Fruit fly (Drosophila melanogaster) whole organism, prepupa: ENCODE data around the gene hale.

Source experiments
- Blimp-1 ChIP-seq: fragments of 200-800 bp; sonication (Bioruptor generic); optimal IDR thresholded peaks from 3 replicates; lab custom pipeline; 2017; ENCODE audit warnings: missing biosample characterization, missing genetic modification characterization, mild to moderate bottlenecking, moderate library complexity, missing genetic modification reagents
- CG11294 ChIP-seq: fragments of 200-800 bp; sonication (Bioruptor generic); IDR thresholded peaks from 2 replicates; pipeline ENCODE4 v1.3.6; 2022; ENCODE audit warnings: missing biosample characterization, missing genetic modification characterization
- CG11762 ChIP-seq: fragments of 200-800 bp; sonication (Bioruptor generic); optimal IDR thresholded peaks from 3 replicates; lab custom pipeline; 2016; ENCODE audit warnings: missing biosample characterization, missing genetic modification characterization; ENCODE audit not compliant: insufficient read depth
- CG11902 ChIP-seq: fragments of 200-800 bp; sonication (Bioruptor generic); optimal IDR thresholded peaks from 3 replicates; lab custom pipeline; 2016; ENCODE audit warnings: missing biosample characterization, missing genetic modification characterization
- CG1621 ChIP-seq: fragments of 200-800 bp; sonication (Bioruptor generic); optimal IDR thresholded peaks from 3 replicates; lab custom pipeline; 2018; ENCODE audit warnings: missing biosample characterization, mild to moderate bottlenecking, missing genetic modification characterization
- CG3032 ChIP-seq: fragments of 200-800 bp; optimal IDR thresholded peaks from 2 replicates; lab custom pipeline; 2019; ENCODE audit warnings: missing biosample characterization, mild to moderate bottlenecking, missing genetic modification characterization, moderate library complexity
- CG32006 ChIP-seq: fragments of 200-800 bp; sonication (Bioruptor generic); optimal IDR thresholded peaks from 3 replicates; lab custom pipeline; 2017; ENCODE audit warnings: missing biosample characterization, mild to moderate bottlenecking, missing genetic modification characterization
- CG34406 ChIP-seq: fragments of 200-800 bp; sonication (Bioruptor generic); optimal IDR thresholded peaks from 3 replicates; lab custom pipeline; 2016; ENCODE audit warnings: missing biosample characterization, missing genetic modification characterization
- CG3919 ChIP-seq: fragments of 200-800 bp; sonication (Bioruptor generic); optimal IDR thresholded peaks from 3 replicates; lab custom pipeline; 2016; ENCODE audit warnings: missing biosample characterization, missing genetic modification characterization
- CG4318 ChIP-seq: fragments of 200-800 bp; sonication (Bioruptor generic); optimal IDR thresholded peaks from 3 replicates; lab custom pipeline; 2017; ENCODE audit warnings: missing biosample characterization, mild to moderate bottlenecking, missing genetic modification characterization
- CG6163 ChIP-seq: fragments of 200-800 bp; sonication (Bioruptor generic); IDR thresholded peaks from 3 replicates; pipeline ENCODE4 v1.3.6; 2022; ENCODE audit warnings: missing biosample characterization, missing genetic modification characterization
- CG6276 ChIP-seq: fragments of 200-800 bp; sonication (Bioruptor generic); optimal IDR thresholded peaks from 2 replicates; lab custom pipeline; 2017; ENCODE audit warnings: missing biosample characterization, mild to moderate bottlenecking, missing genetic modification characterization
- CG6808 ChIP-seq: fragments of 200-800 bp; sonication (Bioruptor generic); optimal IDR thresholded peaks from 3 replicates; lab custom pipeline; 2017; ENCODE audit warnings: missing biosample characterization, missing genetic modification characterization, mild to moderate bottlenecking, moderate library complexity, missing genetic modification reagents
- CG6854 ChIP-seq: fragments of 200-800 bp; sonication (Bioruptor generic); optimal IDR thresholded peaks from 2 replicates; lab custom pipeline; 2017; ENCODE audit warnings: missing biosample characterization, mild to moderate bottlenecking, missing genetic modification characterization
- CG7368 ChIP-seq: fragments of 200-800 bp; sonication (Bioruptor generic); optimal IDR thresholded peaks from 3 replicates; lab custom pipeline; 2016; ENCODE audit warnings: missing biosample characterization, missing genetic modification characterization
- CG9139 ChIP-seq: fragments of 200-800 bp; sonication (Bioruptor generic); optimal IDR thresholded peaks from 3 replicates; lab custom pipeline; 2017; ENCODE audit warnings: missing biosample characterization, mild to moderate bottlenecking, missing genetic modification characterization
- Eip75B ChIP-seq: fragments of 200-800 bp; sonication (Bioruptor generic); optimal IDR thresholded peaks from 3 replicates; lab custom pipeline; 2016; ENCODE audit warnings: missing biosample characterization, missing genetic modification characterization
- Eip93F ChIP-seq: fragments of 200-800 bp; sonication (Bioruptor generic); optimal IDR thresholded peaks from 2 replicates; lab custom pipeline; 2016; ENCODE audit warnings: missing biosample characterization, mild to moderate bottlenecking, missing genetic modification characterization
- Ets21C ChIP-seq: fragments of 200-800 bp; sonication (Bioruptor generic); optimal IDR thresholded peaks from 3 replicates; lab custom pipeline; 2016; ENCODE audit warnings: missing biosample characterization, missing genetic modification characterization
- Ets96B ChIP-seq: fragments of 200-800 bp; optimal IDR thresholded peaks from 2 replicates; lab custom pipeline; 2019; ENCODE audit warnings: missing biosample characterization, mild to moderate bottlenecking, missing genetic modification characterization, moderate library complexity
- Gug ChIP-seq: fragments of 200-800 bp; sonication (Bioruptor generic); IDR thresholded peaks from 2 replicates; pipeline ENCODE4 v1.3.6; 2022; ENCODE audit warnings: missing biosample characterization, missing genetic modification characterization
- Hr38 ChIP-seq: sonication (Bioruptor generic); optimal IDR thresholded peaks from 2 replicates; lab custom pipeline; 2016; ENCODE audit warnings: missing biosample characterization, missing genetic modification characterization
- Met ChIP-seq: fragments of 200-800 bp; sonication (Bioruptor generic); optimal IDR thresholded peaks from 3 replicates; lab custom pipeline; 2016; ENCODE audit warnings: missing biosample characterization, missing genetic modification characterization
- Smox ChIP-seq: fragments of 200-800 bp; sonication (Bioruptor generic); optimal IDR thresholded peaks from 3 replicates; lab custom pipeline; 2016; ENCODE audit warnings: missing biosample characterization, missing genetic modification characterization
- Sox102F ChIP-seq: fragments of 200-800 bp; sonication (Bioruptor generic); optimal IDR thresholded peaks from 2 replicates; lab custom pipeline; 2016; ENCODE audit warnings: missing biosample characterization, mild to moderate bottlenecking, missing genetic modification characterization
- Sox14 ChIP-seq: fragments of 200-800 bp; sonication (Bioruptor generic); optimal IDR thresholded peaks from 3 replicates; lab custom pipeline; 2016; ENCODE audit warnings: missing biosample characterization, missing genetic modification characterization
- Sox15 ChIP-seq: fragments of 200-800 bp; sonication (Bioruptor generic); optimal IDR thresholded peaks from 3 replicates; lab custom pipeline; 2016; ENCODE audit warnings: missing biosample characterization, missing genetic modification characterization
- achi ChIP-seq: fragments of 200-800 bp; sonication (Bioruptor generic); optimal IDR thresholded peaks from 3 replicates; lab custom pipeline; 2016; ENCODE audit warnings: missing biosample characterization, missing genetic modification characterization
- acj6 ChIP-seq: fragments of 200-800 bp; sonication (Bioruptor generic); optimal IDR thresholded peaks from 3 replicates; lab custom pipeline; 2016; ENCODE audit warnings: missing biosample characterization, missing genetic modification characterization
- cyc ChIP-seq: fragments of 200-800 bp; sonication (Bioruptor generic); optimal IDR thresholded peaks from 3 replicates; lab custom pipeline; 2016; ENCODE audit warnings: missing biosample characterization, missing genetic modification characterization
- fd59A ChIP-seq: fragments of 200-800 bp; sonication (Bioruptor generic); optimal IDR thresholded peaks from 2 replicates; lab custom pipeline; 2017; ENCODE audit warnings: missing biosample characterization, mild to moderate bottlenecking, missing genetic modification characterization, missing genetic modification reagents
- net ChIP-seq: fragments of 200-800 bp; sonication (Bioruptor generic); optimal IDR thresholded peaks from 3 replicates; lab custom pipeline; 2016; ENCODE audit warnings: missing biosample characterization, missing genetic modification characterization
- pdm3 ChIP-seq: fragments of 200-800 bp; sonication (Bioruptor generic); optimal IDR thresholded peaks from 3 replicates; lab custom pipeline; 2016; ENCODE audit warnings: missing biosample characterization, missing genetic modification characterization
- salr ChIP-seq, 2 experiments: fragments of 200-800 bp; sonication (Bioruptor generic); optimal IDR thresholded peaks; 3 replicates each; lab custom pipeline; 2016 to 2018; ENCODE audit warnings: missing biosample characterization in 2 of 2, missing genetic modification characterization in 2 of 2, mild to moderate bottlenecking in 1 of 2
- ss ChIP-seq, 2 experiments: fragments of 200-800 bp; sonication (Bioruptor generic); optimal IDR thresholded peaks; 2 replicates in 1 of 2; 3 replicates in 1 of 2; lab custom pipeline; 2017 to 2018; ENCODE audit warnings: mild to moderate bottlenecking in 2 of 2, missing biosample characterization in 2 of 2, missing genetic modification characterization in 2 of 2, moderate library complexity in 1 of 2
- svp ChIP-seq: fragments of 200-800 bp; sonication (Bioruptor generic); peaks from one replicate; lab custom pipeline; 2016; ENCODE audit warnings: missing biosample characterization, missing genetic modification characterization
- topi ChIP-seq: fragments of 200-800 bp; sonication (Bioruptor generic); optimal IDR thresholded peaks from 3 replicates; lab custom pipeline; 2016; ENCODE audit warnings: missing biosample characterization, missing genetic modification characterization
- vri ChIP-seq: fragments of 200-800 bp; sonication (Bioruptor generic); optimal IDR thresholded peaks from 3 replicates; lab custom pipeline; 2016; ENCODE audit warnings: missing biosample characterization, mild to moderate bottlenecking, missing genetic modification characterization

hale gene

DNA sequence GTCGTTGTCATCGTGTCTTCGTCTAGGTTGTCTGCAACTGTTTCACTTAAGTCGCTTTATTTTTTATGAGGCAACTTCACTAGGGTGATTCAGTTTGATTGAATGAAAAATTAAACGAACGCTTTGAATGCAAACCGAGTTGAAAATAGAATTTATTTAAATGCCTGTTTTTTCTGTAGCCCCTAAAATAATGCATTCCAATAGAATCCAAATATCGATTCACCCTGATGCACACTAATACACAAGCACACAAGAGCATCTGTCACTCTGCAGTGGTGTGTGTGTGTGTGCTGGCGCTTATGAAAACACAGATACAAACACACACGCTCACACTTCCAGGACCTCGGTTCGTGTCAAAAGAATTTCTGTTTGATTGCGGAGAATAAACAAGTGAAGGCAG is 23.9 kb downstream of the hale start (continued):
- TF ChIP-seq CG3032 (tag; lab: Kevin White, UChicago) (no peak), Sox15 (GFP tag; lab: Kevin White, UChicago) (no peak), acj6 (GFP tag; lab: Kevin White, UChicago) (peak; percentile 14), Gug (GFP tag; lab: Robert Waterston, UW) (no peak), CG1621 (tag; lab: Kevin White, UChicago) (no peak), ss (GFP tag; optimal IDR thresholded peaks at IDR 0.05; lab: Kevin White, UChicago) (peak in 1 of 2 experiments; percentile 51), Hr38 (GFP tag; lab: Kevin White, UChicago) (no peak), CG3919 (GFP tag; lab: Kevin White, UChicago) (no peak), CG6854 (GFP tag; lab: Kevin White, UChicago) (no peak), salr (GFP tag; optimal IDR thresholded peaks at IDR 0.05; lab: Kevin White, UChicago) (no peak), CG11762 (no peak)

DNA sequence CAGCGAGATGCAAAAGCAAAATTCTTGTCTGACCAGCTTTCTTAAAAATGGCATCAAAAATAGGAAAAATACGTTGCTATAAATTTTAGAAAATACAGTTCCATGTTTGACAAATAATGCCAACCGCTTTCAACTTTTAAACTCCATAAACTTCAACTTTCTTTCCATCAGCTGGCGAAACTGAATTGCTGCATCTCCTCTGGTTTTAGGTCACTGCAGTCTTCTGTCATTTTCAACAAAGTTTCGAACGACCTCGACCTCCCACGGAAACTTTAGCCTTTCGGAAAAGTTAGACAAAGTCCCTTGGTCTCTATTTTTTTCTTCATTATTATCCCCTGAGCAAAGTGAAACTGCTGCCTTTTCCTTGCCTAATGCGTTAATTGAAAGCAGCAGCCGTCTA is 30.0 kb downstream of the hale start, which contains the start of gene CG42263:
Gene CG42263, minus strand, starts transcription at position 101 of the 400 bp plus-strand sequence.
- TF ChIP-seq ss (GFP tag; optimal IDR thresholded peaks at IDR 0.05; lab: Kevin White, UChicago) (no peak), CG3032 (tag; lab: Kevin White, UChicago) (no peak), vri (GFP tag; lab: Kevin White, UChicago) (no peak), Ets21C (no peak)

DNA sequence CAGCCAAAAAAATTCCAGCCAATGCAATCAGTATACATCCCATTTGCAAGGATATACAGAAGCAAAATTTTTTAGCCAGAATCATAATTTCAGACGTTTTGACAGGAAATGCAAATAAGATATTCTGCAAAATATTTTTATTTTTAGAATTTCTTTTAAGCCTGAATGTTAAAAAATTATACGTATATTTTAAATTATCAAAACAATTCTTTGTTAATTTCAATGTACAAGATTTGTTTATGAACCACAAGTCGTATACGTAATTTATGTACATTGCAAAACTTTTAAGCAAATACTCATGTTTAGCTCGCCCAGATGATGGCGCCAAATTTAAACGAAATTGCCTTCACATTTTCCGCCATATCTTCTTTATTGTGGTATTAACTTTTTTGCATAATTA is 31.2 kb downstream of the hale start, which contains the start of gene CG42654:
Gene CG42654, minus strand, starts transcription at position 101 of the 400 bp plus-strand sequence.
- no peak for TF ChIP-seq Blimp-1 (GFP tag; lab: Kevin White, UChicago)
- TF ChIP-seq net (GFP tag; lab: Kevin White, UChicago) = no peak
- no peak for TF ChIP-seq pdm3 (GFP tag; lab: Kevin White, UChicago)
- no peak for TF ChIP-seq CG11902 (GFP tag; lab: Kevin White, UChicago)
- no peak for TF ChIP-seq CG4318 (GFP tag; lab: Kevin White, UChicago)
- TF ChIP-seq CG11294 (GFP tag; lab: Robert Waterston, UW) = no peak
- no peak for TF ChIP-seq topi (GFP tag; lab: Kevin White, UChicago)
- no peak for TF ChIP-seq Ets21C
- TF ChIP-seq ss (GFP tag; optimal IDR thresholded peaks at IDR 0.05; lab: Kevin White, UChicago) = no peak
- no peak for TF ChIP-seq Met
- TF ChIP-seq CG6276 (GFP tag; lab: Kevin White, UChicago) = no peak
- TF ChIP-seq Ets96B (tag; lab: Kevin White, UChicago) = no peak
- TF ChIP-seq salr (GFP tag; optimal IDR thresholded peaks at IDR 0.05; lab: Kevin White, UChicago) = no peak
- no peak for TF ChIP-seq Hr38 (GFP tag; lab: Kevin White, UChicago)
- no peak for TF ChIP-seq svp (GFP tag; lab: Kevin White, UChicago)
- no peak for TF ChIP-seq CG32006 (GFP tag; lab: Kevin White, UChicago)
- no peak for TF ChIP-seq CG34406 (GFP tag; lab: Kevin White, UChicago)
- no peak for TF ChIP-seq Eip93F
- no peak for TF ChIP-seq CG9139 (GFP tag; lab: Kevin White, UChicago)

DNA sequence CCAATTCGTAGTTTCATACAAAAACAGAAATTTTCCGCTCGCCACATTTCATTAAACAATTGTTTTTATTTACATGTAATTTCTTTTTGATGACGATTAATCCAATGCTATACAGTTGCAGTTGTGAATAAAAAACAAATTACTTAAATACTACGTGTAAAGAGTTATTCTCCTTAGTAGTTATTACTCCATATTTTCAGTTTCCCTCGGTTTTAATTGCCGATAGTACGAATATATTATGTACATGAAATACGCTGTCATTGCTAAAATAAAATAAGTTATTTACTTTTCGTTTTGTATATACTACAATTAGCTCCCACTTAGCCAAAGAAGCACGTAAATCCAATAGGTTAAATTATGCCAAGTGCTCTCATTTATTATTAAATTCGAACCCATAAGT is 32.1 kb downstream of the hale start, which contains the start of gene CG42655:
Gene CG42655, minus strand, starts transcription at position 101 of the 400 bp plus-strand sequence.
- TF ChIP-seq Eip75B (GFP tag; lab: Kevin White, UChicago) (no peak), CG6163 (no peak), CG34406 (GFP tag; lab: Kevin White, UChicago) (no peak), CG9139 (GFP tag; lab: Kevin White, UChicago) (no peak), Hr38 (GFP tag; lab: Kevin White, UChicago) (no peak), Blimp-1 (GFP tag; lab: Kevin White, UChicago) (no peak), Sox14 (no peak), achi (GFP tag; lab: Kevin White, UChicago) (no peak), Met (no peak), vri (GFP tag; lab: Kevin White, UChicago) (no peak), CG3919 (GFP tag; lab: Kevin White, UChicago) (no peak), pdm3 (GFP tag; lab: Kevin White, UChicago) (no peak), CG7368 (GFP tag; lab: Kevin White, UChicago) (no peak), CG6808 (GFP tag; lab: Kevin White, UChicago) (no peak), fd59A (no peak), Sox102F (GFP tag; lab: Kevin White, UChicago) (no peak), Smox (GFP tag; lab: Kevin White, UChicago) (no peak), CG6276 (GFP tag; lab: Kevin White, UChicago) (no peak), cyc (GFP tag; lab: Kevin White, UChicago) (no peak)
- TF ChIP-seq, all 60 proteins: peak for 0
